Worm (Caenorhabditis elegans) whole organism, L1 larva: ENCODE results near the gene odd-1.

ENCODE experiments used
- C04F5.9 ChIP-seq: sonication (generic microtip); optimal IDR thresholded peaks from 2 replicates; lab custom pipeline; 2016; ENCODE audit warnings: missing genetic modification characterization, missing compliant biosample characterization
- F16B12.6 ChIP-seq: fragments of 150-350 bp; optimal IDR thresholded peaks from 2 replicates; lab custom pipeline; 2014; ENCODE audit warnings: missing biosample characterization, missing genetic modification characterization
- ama-1 ChIP-seq: fragments of 150-350 bp; optimal IDR thresholded peaks from 2 replicates; lab custom pipeline; 2014
- blmp-1 ChIP-seq: fragments of 150-350 bp; optimal IDR thresholded peaks from 2 replicates; lab custom pipeline; 2014; ENCODE audit warnings: missing biosample characterization, missing genetic modification characterization
- ceh-8 ChIP-seq: fragments of 200-800 bp; sonication (Bioruptor generic); optimal IDR thresholded peaks from 2 replicates; lab custom pipeline; 2018; ENCODE audit warnings: mild to moderate bottlenecking, missing genetic modification characterization, moderate library complexity, missing compliant biosample characterization
- ces-1 ChIP-seq: fragments of 150-350 bp; optimal IDR thresholded peaks from 2 replicates; lab custom pipeline; 2014; ENCODE audit warnings: missing biosample characterization, missing genetic modification reagents, missing genetic modification characterization
- egl-27 ChIP-seq, 2 experiments: fragments of 150-350 bp in 1 of 2; sonication (generic microtip); optimal IDR thresholded peaks; 3 replicates each; lab custom pipeline; 2017 to 2018; ENCODE audit warnings: missing biosample characterization in 2 of 2, missing genetic modification characterization in 2 of 2, missing genetic modification reagents in 2 of 2
- elt-3 ChIP-seq, 6 experiments: fragments of 150-350 bp in 1 of 6; sonication (generic microtip); optimal IDR thresholded peaks; 2 replicates each; lab custom pipeline; 2017 to 2018; ENCODE audit warnings: missing biosample characterization in 6 of 6, missing genetic modification characterization in 6 of 6, inconsistent platforms in 1 of 6
- fkh-10 ChIP-seq: sonication (generic microtip); optimal IDR thresholded peaks from 2 replicates; lab custom pipeline; 2017; ENCODE audit warnings: missing biosample characterization, missing genetic modification reagents, missing genetic modification characterization
- fkh-4 ChIP-seq: sonication (generic microtip); optimal IDR thresholded peaks from 2 replicates; lab custom pipeline; 2016; ENCODE audit warnings: missing compliant biosample characterization, missing genetic modification characterization, borderline replicate concordance
- fos-1 ChIP-seq: fragments of 150-350 bp; optimal IDR thresholded peaks from 2 replicates; lab custom pipeline; 2014; ENCODE audit warnings: missing biosample characterization, missing genetic modification characterization
- grh-1 ChIP-seq: fragments of 200-800 bp; sonication (Bioruptor generic); IDR thresholded peaks from 2 replicates; pipeline ENCODE4 v1.3.6; 2022; ENCODE audit warnings: missing genetic modification reagents, missing genetic modification characterization, missing compliant biosample characterization
- hlh-17 ChIP-seq: fragments of 200-800 bp; sonication (Bioruptor generic); optimal IDR thresholded peaks from 2 replicates; lab custom pipeline; 2018; ENCODE audit warnings: missing genetic modification characterization, mild to moderate bottlenecking, missing compliant biosample characterization, moderate library complexity, borderline replicate concordance
- hlh-4 ChIP-seq: sonication (generic microtip); optimal IDR thresholded peaks from 2 replicates; lab custom pipeline; 2016; ENCODE audit warnings: mild to moderate bottlenecking, missing genetic modification characterization, missing compliant biosample characterization
- jun-1 ChIP-seq: fragments of 150-350 bp; optimal IDR thresholded peaks from 2 replicates; lab custom pipeline; 2014; ENCODE audit warnings: missing biosample characterization, missing genetic modification reagents, missing genetic modification characterization
- lin-14 ChIP-seq: fragments of 200-800 bp; sonication (Bioruptor generic); optimal IDR thresholded peaks from 2 replicates; lab custom pipeline; 2018; ENCODE audit warnings: mild to moderate bottlenecking, missing genetic modification characterization, moderate library complexity, missing compliant biosample characterization
- lin-15B ChIP-seq: fragments of 150-350 bp; sonication (generic microtip); optimal IDR thresholded peaks from 3 replicates; lab custom pipeline; 2014; ENCODE audit warnings: missing biosample characterization, missing genetic modification characterization
- lin-35 ChIP-seq, 2 experiments: fragments of 150-350 bp; optimal IDR thresholded peaks; 2 replicates each; lab custom pipeline; 2014; ENCODE audit warnings: missing biosample characterization in 2 of 2, missing genetic modification characterization in 2 of 2, missing genetic modification reagents in 2 of 2
- lsy-2 ChIP-seq, 2 experiments: fragments of 150-350 bp; optimal IDR thresholded peaks; 2 replicates each; lab custom pipeline; 2014; ENCODE audit warnings: missing biosample characterization in 2 of 2, missing genetic modification characterization in 2 of 2
- mab-9 ChIP-seq: fragments of 200-800 bp; sonication (Bioruptor generic); IDR thresholded peaks from 2 replicates; pipeline ENCODE4 v1.3.6; 2022; ENCODE audit warnings: missing genetic modification reagents, missing genetic modification characterization, missing compliant biosample characterization
- mdl-1 ChIP-seq, 2 experiments: fragments of 150-350 bp; optimal IDR thresholded peaks; 2 replicates each; lab custom pipeline; 2014 to 2017; ENCODE audit warnings: missing biosample characterization in 2 of 2, missing genetic modification characterization in 2 of 2, inconsistent platforms in 1 of 2
- mef-2 ChIP-seq: fragments of 150-350 bp; optimal IDR thresholded peaks from 2 replicates; lab custom pipeline; 2014; ENCODE audit warnings: missing biosample characterization, missing genetic modification characterization
- nhr-12 ChIP-seq: sonication (generic microtip); optimal IDR thresholded peaks from 2 replicates; lab custom pipeline; 2017; ENCODE audit warnings: missing biosample characterization, missing genetic modification characterization
- nhr-19 ChIP-seq: fragments of 200-800 bp; sonication (Bioruptor generic); conservative IDR thresholded peaks from 2 replicates; pipeline ENCODE4 v1.3.6; 2022; ENCODE audit warnings: missing genetic modification characterization, missing compliant biosample characterization
- nhr-237 ChIP-seq: fragments of 150-350 bp; optimal IDR thresholded peaks from 2 replicates; lab custom pipeline; 2014; ENCODE audit warnings: missing biosample characterization, missing genetic modification characterization
- nhr-28 ChIP-seq: fragments of 150-350 bp; optimal IDR thresholded peaks from 2 replicates; lab custom pipeline; 2014; ENCODE audit warnings: missing biosample characterization, missing genetic modification characterization
- nhr-76 ChIP-seq: sonication (generic microtip); optimal IDR thresholded peaks from 2 replicates; lab custom pipeline; 2017; ENCODE audit warnings: missing biosample characterization, missing genetic modification characterization
- nhr-84 ChIP-seq: sonication (generic microtip); optimal IDR thresholded peaks from 2 replicates; lab custom pipeline; 2017; ENCODE audit warnings: missing biosample characterization, missing genetic modification characterization
- pag-3 ChIP-seq: sonication (generic microtip); optimal IDR thresholded peaks from 2 replicates; lab custom pipeline; 2017; ENCODE audit warnings: missing genetic modification characterization, mild to moderate bottlenecking, missing compliant biosample characterization, antibody characterized with exemption, borderline replicate concordance; ENCODE audit not compliant: insufficient read depth
- pax-3 ChIP-seq: fragments of 200-800 bp; sonication (Bioruptor generic); optimal IDR thresholded peaks from 2 replicates; lab custom pipeline; 2018; ENCODE audit warnings: mild to moderate bottlenecking, missing genetic modification characterization, moderate library complexity, missing compliant biosample characterization
- snpc-4 ChIP-seq: fragments of 150-350 bp; optimal IDR thresholded peaks from 2 replicates; lab custom pipeline; 2014; ENCODE audit warnings: missing biosample characterization, missing genetic modification characterization
- sup-37 ChIP-seq: fragments of 200-800 bp; sonication (Bioruptor generic); optimal IDR thresholded peaks from 2 replicates; lab custom pipeline; 2018; ENCODE audit warnings: mild to moderate bottlenecking, missing genetic modification characterization, missing compliant biosample characterization
- swsn-7 ChIP-seq: sonication (generic microtip); optimal IDR thresholded peaks from 2 replicates; lab custom pipeline; 2016; ENCODE audit warnings: missing genetic modification characterization, missing compliant biosample characterization
- tbx-2 ChIP-seq: sonication (generic microtip); optimal IDR thresholded peaks from 2 replicates; lab custom pipeline; 2016; ENCODE audit warnings: missing genetic modification characterization, missing compliant biosample characterization
- tlp-1 ChIP-seq: fragments of 150-350 bp; optimal IDR thresholded peaks from 2 replicates; lab custom pipeline; 2014; ENCODE audit warnings: missing biosample characterization, missing genetic modification characterization
- unc-30 ChIP-seq: sonication (generic microtip); optimal IDR thresholded peaks from 2 replicates; lab custom pipeline; 2017; ENCODE audit warnings: missing biosample characterization, missing genetic modification characterization
- unc-98 ChIP-seq: fragments of 200-800 bp; sonication (Bioruptor generic); IDR thresholded peaks from 2 replicates; pipeline ENCODE4 v1.3.6; 2022; ENCODE audit warnings: missing genetic modification characterization, missing compliant biosample characterization
- xbp-1 ChIP-seq: sonication (generic microtip); optimal IDR thresholded peaks from 2 replicates; lab custom pipeline; 2016; ENCODE audit warnings: missing genetic modification characterization, missing compliant biosample characterization
- zag-1 ChIP-seq: fragments of 150-350 bp; optimal IDR thresholded peaks from 2 replicates; lab custom pipeline; 2014; ENCODE audit warnings: missing biosample characterization, missing genetic modification characterization
- ztf-11 ChIP-seq, 2 experiments: sonication (generic microtip); optimal IDR thresholded peaks; 2 replicates each; lab custom pipeline; 2016 to 2017; ENCODE audit warnings: missing genetic modification characterization in 2 of 2, missing biosample characterization in 1 of 2, missing compliant biosample characterization in 1 of 2

Gene odd-1

DNA sequence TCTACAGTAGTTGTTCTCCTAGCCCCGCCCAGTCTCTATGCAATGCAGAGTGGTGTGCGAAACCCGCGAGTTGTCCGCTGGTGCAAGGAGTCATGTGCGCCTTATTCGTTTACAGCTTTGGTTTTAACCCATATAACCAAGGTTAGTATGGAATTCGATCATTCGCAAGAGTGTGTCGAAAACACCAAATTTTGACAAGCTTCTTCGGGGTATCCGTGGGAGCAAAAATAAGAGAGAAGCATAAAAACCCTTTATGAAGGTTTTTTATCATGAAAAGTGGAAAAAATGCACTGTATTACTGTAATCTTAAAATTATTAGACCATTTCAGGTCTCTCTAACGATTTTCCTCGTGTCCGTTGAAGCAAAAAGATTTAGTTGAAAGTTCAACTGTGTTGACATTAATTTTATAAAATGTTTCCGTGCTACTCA lies 34.1 kb downstream of the odd-1 start (continued):
- no peak for TF ChIP-seq nhr-237 (tag; lab: Kevin White, UChicago)
- TF ChIP-seq lsy-2 (tag; optimal IDR thresholded peaks at IDR 0.05; lab: Kevin White, UChicago) = peak in 1 of 2 experiments; percentile 30
- TF ChIP-seq snpc-4 (tag; lab: Kevin White, UChicago) = peak; percentile 96
- no peak; the same call in 1 of the 2 replicates for TF ChIP-seq grh-1
- no peak for TF ChIP-seq sup-37 (GFP tag; lab: Kevin White, UChicago)
- TF ChIP-seq unc-30 (tag; lab: Kevin White, UChicago) = no peak
- TF ChIP-seq nhr-84 (tag; lab: Kevin White, UChicago) = no peak
- peak; percentile 3 for TF ChIP-seq xbp-1 (tag; lab: Kevin White, UChicago)
- no peak for TF ChIP-seq pax-3 (tag; lab: Kevin White, UChicago)
- TF ChIP-seq ama-1 (lab: Kevin White, UChicago) = peak; percentile 42
- no peak for TF ChIP-seq mdl-1 (tag; optimal IDR thresholded peaks at IDR 0.05; lab: Kevin White, UChicago)
- TF ChIP-seq fkh-4 (tag; lab: Kevin White, UChicago) = no peak
- TF ChIP-seq pag-3 (tag; lab: Kevin White, UChicago) = no peak
- no peak for TF ChIP-seq mef-2 (tag; lab: Kevin White, UChicago)
- TF ChIP-seq swsn-7 (tag; lab: Kevin White, UChicago) = peak; percentile 56
- peak; percentile 67 for TF ChIP-seq nhr-19 (GFP tag; lab: Robert Waterston, UW)
- no peak for TF ChIP-seq F16B12.6
- no peak for TF ChIP-seq hlh-17 (GFP tag; lab: Kevin White, UChicago)
- no peak for TF ChIP-seq nhr-76 (tag; lab: Kevin White, UChicago)
- TF ChIP-seq hlh-4 (tag; lab: Kevin White, UChicago) = no peak
- TF ChIP-seq mab-9 (GFP tag; lab: Robert Waterston, UW) = no peak
- no peak for TF ChIP-seq ztf-11 (tag; optimal IDR thresholded peaks at IDR 0.05; lab: Kevin White, UChicago)
- no peak for TF ChIP-seq tlp-1 (tag; lab: Kevin White, UChicago)
- TF ChIP-seq lin-35 (GFP tag; optimal IDR thresholded peaks at IDR 0.05; lab: Kevin White, UChicago) = no peak
- TF ChIP-seq tbx-2 = no peak
- no peak for TF ChIP-seq C04F5.9 (tag; lab: Kevin White, UChicago)
- TF ChIP-seq nhr-12 (tag; lab: Kevin White, UChicago) = no peak
- no peak for TF ChIP-seq unc-98 (GFP tag; lab: Robert Waterston, UW)
- no peak for TF ChIP-seq fos-1
- no peak for TF ChIP-seq ces-1 (GFP tag; lab: Kevin White, UChicago)
- peak in 1 of 2 experiments; percentile 12 for TF ChIP-seq egl-27 (tag; optimal IDR thresholded peaks at IDR 0.05; lab: Kevin White, UChicago)

DNA sequence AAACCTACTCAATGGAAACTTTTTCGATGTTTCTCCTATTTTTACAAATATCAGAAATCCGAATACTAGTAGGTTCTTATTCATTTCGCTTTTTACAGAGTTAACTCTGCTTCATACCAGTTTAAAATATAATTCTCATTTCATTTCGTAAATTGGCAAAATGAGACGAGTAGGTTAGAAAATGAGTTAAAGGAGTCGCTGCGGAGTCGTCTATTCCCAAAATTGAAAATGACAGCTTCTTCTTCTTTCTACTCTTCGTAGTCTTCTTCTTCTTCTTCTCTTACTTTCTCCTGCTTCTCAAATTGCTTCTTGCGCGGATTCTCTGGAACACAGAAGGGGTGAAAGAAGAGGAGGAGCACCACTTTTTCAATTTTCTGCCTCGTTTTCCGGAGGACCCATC lies 36.6 kb downstream of the odd-1 start, which contains the start of gene glr-2:
Gene glr-2, minus strand, starts transcription at position 211 of the 400 bp plus-strand sequence.
- TF ChIP-seq F16B12.6 (no peak), lin-14 (GFP tag; lab: Kevin White, UChicago) (peak; percentile 35), ceh-8 (GFP tag; lab: Kevin White, UChicago) (peak; percentile 13)

DNA sequence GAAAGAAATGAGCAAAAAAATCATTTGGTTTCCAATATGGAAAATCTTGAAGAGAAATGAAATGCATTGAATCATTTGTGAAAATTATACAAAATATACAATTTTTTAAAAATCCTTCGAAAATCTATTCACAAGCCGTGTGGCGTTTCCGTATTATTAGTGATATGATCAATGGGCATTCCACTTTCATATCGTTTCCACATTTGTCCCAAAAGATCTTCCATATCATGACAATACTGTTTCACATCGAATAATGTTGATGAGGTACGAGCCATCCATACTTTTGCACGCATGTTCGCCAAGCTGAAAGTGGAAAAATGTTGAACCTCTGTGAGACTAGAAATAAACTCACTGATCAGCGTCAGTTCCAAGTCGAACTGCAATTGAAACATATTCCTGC lies 38.2 kb downstream of the odd-1 start:
- no peak for TF ChIP-seq zag-1 (tag; lab: Kevin White, UChicago)
- no peak for TF ChIP-seq fkh-10
- TF ChIP-seq blmp-1 (tag; lab: Kevin White, UChicago) = no peak
- TF ChIP-seq hlh-17 (GFP tag; lab: Kevin White, UChicago) = no peak
- no peak for TF ChIP-seq elt-3 (tag; optimal IDR thresholded peaks at IDR 0.05; lab: Kevin White, UChicago)
- TF ChIP-seq lin-15B (tag; lab: Kevin White, UChicago) = no peak
- TF ChIP-seq jun-1 (tag; lab: Kevin White, UChicago) = no peak
- no peak for TF ChIP-seq lsy-2 (tag; optimal IDR thresholded peaks at IDR 0.05; lab: Kevin White, UChicago)
- TF ChIP-seq nhr-237 (tag; lab: Kevin White, UChicago) = no peak
- no peak for TF ChIP-seq nhr-28
- TF ChIP-seq lin-35 (GFP tag; optimal IDR thresholded peaks at IDR 0.05; lab: Kevin White, UChicago) = no peak
- no peak for TF ChIP-seq ztf-11 (tag; optimal IDR thresholded peaks at IDR 0.05; lab: Kevin White, UChicago)
- TF ChIP-seq C04F5.9 (tag; lab: Kevin White, UChicago) = no peak
- TF ChIP-seq pag-3 (tag; lab: Kevin White, UChicago) = no peak
